Fruit fly (Drosophila melanogaster) whole organism, embryonic: Measurements from ENCODE around the gene Ak3.

ENCODE experiments used
- Adf1 ChIP-seq: fragments of 200-800 bp; sonication (Bioruptor generic); IDR thresholded peaks from 2 replicates; pipeline ENCODE4 v1.3.6; 2022; ENCODE audit warnings: missing biosample characterization, missing genetic modification characterization
- Bdp1 ChIP-seq: fragments of 200-800 bp; sonication (Bioruptor generic); optimal IDR thresholded peaks from 3 replicates; lab custom pipeline; 2016; ENCODE audit warnings: missing biosample characterization, missing genetic modification characterization
- Bteb2 ChIP-seq: fragments of 200-800 bp; sonication (Bioruptor generic); optimal IDR thresholded peaks from 2 replicates; lab custom pipeline; 2016; ENCODE audit warnings: missing biosample characterization, missing genetic modification characterization
- CG11695 ChIP-seq: fragments of 200-800 bp; sonication (Bioruptor generic); IDR thresholded peaks from 3 replicates; pipeline ENCODE4 v1.3.6; 2022; ENCODE audit warnings: missing biosample characterization, missing genetic modification characterization
- CG16813 ChIP-seq: fragments of 200-800 bp; sonication (Bioruptor generic); IDR thresholded peaks from 3 replicates; pipeline ENCODE4 v1.3.6; 2022; ENCODE audit warnings: missing biosample characterization, missing genetic modification characterization; ENCODE audit not compliant: partially characterized antibody
- CG17359 ChIP-seq: fragments of 200-800 bp; sonication (Bioruptor generic); optimal IDR thresholded peaks from 3 replicates; lab custom pipeline; 2018; ENCODE audit warnings: missing biosample characterization, mild to moderate bottlenecking, missing genetic modification characterization, moderate library complexity
- CG1792 ChIP-seq: fragments of 200-800 bp; sonication (Bioruptor generic); optimal IDR thresholded peaks from 2 replicates; lab custom pipeline; 2016; ENCODE audit warnings: missing biosample characterization, missing genetic modification characterization
- CG18619 ChIP-seq: fragments of 200-800 bp; sonication (Bioruptor generic); optimal IDR thresholded peaks from 3 replicates; lab custom pipeline; 2017; ENCODE audit warnings: missing biosample characterization, mild to moderate bottlenecking, missing genetic modification characterization
- CG3163 ChIP-seq: fragments of 200-800 bp; sonication (Bioruptor generic); optimal IDR thresholded peaks from 3 replicates; lab custom pipeline; 2016; ENCODE audit warnings: missing biosample characterization, missing genetic modification characterization
- CG3838 ChIP-seq: fragments of 200-800 bp; sonication (Bioruptor generic); optimal IDR thresholded peaks from 3 replicates; lab custom pipeline; 2016; ENCODE audit warnings: missing biosample characterization, missing genetic modification characterization
- CG4282 ChIP-seq: fragments of 200-800 bp; sonication (Bioruptor generic); optimal IDR thresholded peaks from 2 replicates; lab custom pipeline; 2016; ENCODE audit warnings: missing biosample characterization, missing genetic modification characterization
- CG4617 ChIP-seq: fragments of 200-800 bp; sonication (Bioruptor generic); optimal IDR thresholded peaks from 3 replicates; lab custom pipeline; 2016; ENCODE audit warnings: missing biosample characterization, missing genetic modification characterization, borderline replicate concordance
- CG4730 ChIP-seq: fragments of 200-800 bp; sonication (Bioruptor generic); IDR thresholded peaks from 2 replicates; pipeline ENCODE4 v1.3.6; 2022; ENCODE audit warnings: missing biosample characterization, missing genetic modification characterization
- CG5180 ChIP-seq: fragments of 200-800 bp; sonication (Bioruptor generic); optimal IDR thresholded peaks from 3 replicates; lab custom pipeline; 2017; ENCODE audit warnings: missing biosample characterization, missing genetic modification characterization, mild to moderate bottlenecking, moderate library complexity, missing genetic modification reagents
- CG6175 ChIP-seq: fragments of 200-800 bp; sonication (Bioruptor generic); IDR thresholded peaks from 3 replicates; pipeline ENCODE4 v1.3.6; 2022; ENCODE audit warnings: missing biosample characterization, missing genetic modification characterization
- CG7963 ChIP-seq: fragments of 200-800 bp; sonication (Bioruptor generic); IDR thresholded peaks from 3 replicates; pipeline ENCODE4 v1.3.6; 2022; ENCODE audit warnings: missing biosample characterization, missing genetic modification characterization; ENCODE audit not compliant: partially characterized antibody
- CG8388 ChIP-seq: fragments of 200-800 bp; sonication (Bioruptor generic); optimal IDR thresholded peaks from 2 replicates; lab custom pipeline; 2019; ENCODE audit warnings: missing biosample characterization, mild to moderate bottlenecking, missing genetic modification characterization, moderate library complexity
- CG9797 ChIP-seq: fragments of 200-800 bp; sonication (Bioruptor generic); optimal IDR thresholded peaks from 3 replicates; lab custom pipeline; 2018; ENCODE audit warnings: missing biosample characterization, mild to moderate bottlenecking, missing genetic modification characterization
- CTCF ChIP-seq: fragments of 200-800 bp; sonication (Bioruptor generic); optimal IDR thresholded peaks from 2 replicates; lab custom pipeline; 2017; ENCODE audit warnings: missing biosample characterization, mild to moderate bottlenecking, missing genetic modification characterization, moderate library complexity
- Camta ChIP-seq: fragments of 200-800 bp; sonication (Bioruptor generic); optimal IDR thresholded peaks from 2 replicates; lab custom pipeline; 2016; ENCODE audit warnings: missing biosample characterization, missing genetic modification characterization
- Dek ChIP-seq: fragments of 200-800 bp; sonication (Bioruptor generic); optimal IDR thresholded peaks from 3 replicates; lab custom pipeline; 2019; ENCODE audit warnings: missing biosample characterization, mild to moderate bottlenecking, missing genetic modification characterization, moderate library complexity
- Drgx ChIP-seq: fragments of 200-800 bp; sonication (Bioruptor generic); IDR thresholded peaks from 2 replicates; pipeline ENCODE4 v1.3.6; 2022; ENCODE audit warnings: missing biosample characterization, missing genetic modification characterization
- Fer1 ChIP-seq: fragments of 200-800 bp; sonication (Bioruptor generic); optimal IDR thresholded peaks from 2 replicates; lab custom pipeline; 2017; ENCODE audit warnings: missing biosample characterization, mild to moderate bottlenecking, missing genetic modification characterization
- Fer2 ChIP-seq: fragments of 200-800 bp; sonication (Bioruptor generic); optimal IDR thresholded peaks from 2 replicates; lab custom pipeline; 2018; ENCODE audit warnings: missing biosample characterization, mild to moderate bottlenecking, missing genetic modification characterization, moderate library complexity
- Fer3 ChIP-seq: fragments of 200-800 bp; sonication (Bioruptor generic); optimal IDR thresholded peaks from 2 replicates; lab custom pipeline; 2018; ENCODE audit warnings: missing biosample characterization, mild to moderate bottlenecking, missing genetic modification characterization, moderate library complexity
- Gug ChIP-seq: fragments of 200-800 bp; sonication (Bioruptor generic); IDR thresholded peaks from 4 replicates; pipeline ENCODE4 v1.3.6; 2022; ENCODE audit warnings: missing biosample characterization, missing genetic modification characterization
- Lpt ChIP-seq: fragments of >200 bp; optimal IDR thresholded peaks from 2 replicates; lab custom pipeline; 2018; ENCODE audit warnings: missing biosample characterization, missing genetic modification characterization
- Ravus ChIP-seq: fragments of 200-800 bp; sonication (Bioruptor generic); IDR thresholded peaks from 2 replicates; pipeline ENCODE4 v1.3.6; 2022; ENCODE audit warnings: missing biosample characterization, missing genetic modification characterization
- Side ChIP-seq: fragments of 200-800 bp; sonication (Bioruptor generic); optimal IDR thresholded peaks from 2 replicates; lab custom pipeline; 2016; ENCODE audit warnings: missing biosample characterization, missing genetic modification characterization
- ac ChIP-seq: fragments of 200-800 bp; sonication (Bioruptor generic); optimal IDR thresholded peaks from 3 replicates; lab custom pipeline; 2017; ENCODE audit warnings: missing biosample characterization, mild to moderate bottlenecking, missing genetic modification characterization
- ap ChIP-seq: fragments of 200-800 bp; sonication (Bioruptor generic); IDR thresholded peaks from 2 replicates; pipeline ENCODE4 v1.3.6; 2022; ENCODE audit warnings: missing biosample characterization, missing genetic modification characterization
- ase ChIP-seq: fragments of 200-800 bp; sonication (Bioruptor generic); IDR thresholded peaks from 3 replicates; pipeline ENCODE4 v1.3.6; 2022; ENCODE audit warnings: missing biosample characterization, missing genetic modification characterization
- btn ChIP-seq: fragments of 200-800 bp; sonication (Bioruptor generic); optimal IDR thresholded peaks from 2 replicates; lab custom pipeline; 2016; ENCODE audit warnings: missing biosample characterization, missing genetic modification characterization
- cato ChIP-seq: fragments of 200-800 bp; sonication (Bioruptor generic); optimal IDR thresholded peaks from 2 replicates; lab custom pipeline; 2016; ENCODE audit warnings: missing biosample characterization, missing genetic modification characterization, borderline replicate concordance
- da ChIP-seq: fragments of 200-800 bp; sonication (Bioruptor generic); optimal IDR thresholded peaks from 2 replicates; lab custom pipeline; 2016; ENCODE audit warnings: missing biosample characterization, missing genetic modification characterization
- dan ChIP-seq: fragments of 200-800 bp; sonication (Bioruptor generic); IDR thresholded peaks from 2 replicates; pipeline ENCODE4 v1.3.6; 2022; ENCODE audit warnings: missing biosample characterization, missing genetic modification characterization
- eyg ChIP-seq: fragments of 200-800 bp; sonication (Bioruptor generic); optimal IDR thresholded peaks from 3 replicates; lab custom pipeline; 2016; ENCODE audit warnings: missing biosample characterization, missing genetic modification characterization
- gce ChIP-seq: fragments of 200-800 bp; sonication (Bioruptor generic); IDR thresholded peaks from 3 replicates; pipeline ENCODE4 v1.3.6; 2022; ENCODE audit warnings: missing biosample characterization, missing genetic modification characterization
- lmd ChIP-seq: fragments of 200-800 bp; sonication (Bioruptor generic); IDR thresholded peaks from 2 replicates; pipeline ENCODE4 v1.3.6; 2022; ENCODE audit warnings: missing biosample characterization, missing genetic modification characterization
- pum ChIP-seq: fragments of 200-800 bp; sonication (Bioruptor generic); optimal IDR thresholded peaks from 2 replicates; lab custom pipeline; 2016; ENCODE audit warnings: missing biosample characterization, missing genetic modification characterization
- rib ChIP-seq: fragments of 200-800 bp; sonication (Bioruptor generic); IDR thresholded peaks from 2 replicates; pipeline ENCODE4 v1.3.6; 2022; ENCODE audit warnings: missing biosample characterization, missing genetic modification characterization
- scrt ChIP-seq: fragments of 200-800 bp; sonication (Bioruptor generic); optimal IDR thresholded peaks from 2 replicates; lab custom pipeline; 2018; ENCODE audit warnings: missing biosample characterization, mild to moderate bottlenecking, missing genetic modification characterization, moderate library complexity
- sens ChIP-seq: fragments of 200-800 bp; sonication (Bioruptor generic); peaks from one replicate; lab custom pipeline; 2016; ENCODE audit warnings: missing biosample characterization, missing genetic modification characterization
- sima ChIP-seq: fragments of 200-800 bp; sonication (Bioruptor generic); optimal IDR thresholded peaks from 2 replicates; lab custom pipeline; 2016; ENCODE audit warnings: missing biosample characterization, missing genetic modification characterization
- sna ChIP-seq: fragments of 200-800 bp; sonication (Bioruptor generic); IDR thresholded peaks from 2 replicates; pipeline ENCODE4 v1.3.6; 2022; ENCODE audit warnings: missing biosample characterization, missing genetic modification characterization; ENCODE audit not compliant: partially characterized antibody
- sr ChIP-seq: fragments of 200-800 bp; sonication (Bioruptor generic); IDR thresholded peaks from 3 replicates; pipeline ENCODE4 v1.3.6; 2022; ENCODE audit warnings: missing biosample characterization, missing genetic modification characterization
- sug ChIP-seq: fragments of 200-800 bp; optimal IDR thresholded peaks from 2 replicates; lab custom pipeline; 2019; ENCODE audit warnings: missing biosample characterization, mild to moderate bottlenecking, missing genetic modification characterization, moderate library complexity
- tx ChIP-seq: fragments of 200-800 bp; sonication (Bioruptor generic); optimal IDR thresholded peaks from 2 replicates; lab custom pipeline; 2016; ENCODE audit warnings: missing biosample characterization, missing genetic modification characterization
- vvl ChIP-seq: fragments of 200-800 bp; sonication (Bioruptor generic); IDR thresholded peaks from 2 replicates; pipeline ENCODE4 v1.3.6; 2022; ENCODE audit warnings: missing biosample characterization, missing genetic modification characterization
- wdn ChIP-seq: fragments of 200-800 bp; sonication (Bioruptor generic); IDR thresholded peaks from 2 replicates; pipeline ENCODE4 v1.3.6; 2022; ENCODE audit warnings: missing biosample characterization, missing genetic modification characterization

Ak3 gene

DNA sequence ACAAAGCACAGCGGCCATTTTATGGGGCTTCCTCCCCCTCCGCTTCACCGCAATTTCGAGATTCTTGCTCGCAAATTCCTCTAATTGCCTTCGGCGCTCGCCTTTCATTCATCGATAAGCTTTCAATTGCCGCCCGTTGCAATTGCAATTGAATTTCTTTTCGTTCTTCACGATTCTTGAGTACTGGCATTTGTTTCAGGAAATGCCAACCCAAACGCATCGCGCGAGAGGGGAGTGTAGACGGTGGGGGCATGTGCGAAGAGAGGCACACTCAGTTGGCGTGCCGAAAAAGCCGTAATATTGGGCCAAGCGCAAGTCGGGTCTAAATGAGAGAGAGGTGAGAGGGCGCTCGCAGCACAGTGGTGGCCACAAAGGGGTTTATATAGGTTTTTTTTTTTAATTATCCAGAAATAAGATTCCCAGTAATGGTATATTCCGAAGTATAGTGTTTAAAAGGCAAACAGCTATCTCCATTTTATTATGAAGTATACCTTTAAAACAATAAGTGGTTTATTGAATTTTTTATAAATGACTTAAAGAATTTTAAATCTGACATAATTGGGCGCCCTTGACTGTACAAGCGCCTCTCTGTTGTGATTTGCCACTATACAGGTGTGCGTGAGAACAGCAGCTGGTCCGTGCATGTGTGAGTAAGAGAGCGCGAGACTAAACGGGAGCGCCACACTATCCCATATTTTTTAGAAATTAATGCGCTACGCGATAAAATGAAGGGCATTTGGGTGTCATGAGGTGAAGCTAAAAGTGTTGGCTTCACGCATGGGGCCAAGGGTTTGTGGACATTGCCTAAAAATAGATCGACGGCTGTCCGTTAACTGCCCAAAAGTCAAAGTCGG lies 2.7 kb downstream of the Ak3 start (continued):
- TF ChIP-seq sna (GFP tag; lab: Robert Waterston, UW) (no peak), sug (tag; lab: Kevin White, UChicago) (peak; percentile 88), CG9797 (GFP tag; lab: Kevin White, UChicago) (peak; percentile 27), CG5180 (GFP tag; lab: Kevin White, UChicago) (peak; percentile 70), CG4282 (GFP tag; lab: Kevin White, UChicago) (peak; percentile 66), tx (GFP tag; lab: Kevin White, UChicago) (peak; percentile 71), CG1792 (GFP tag; lab: Kevin White, UChicago) (peak; percentile 72), Fer2 (tag; lab: Kevin White, UChicago) (peak; percentile 76), eyg (GFP tag; lab: Kevin White, UChicago) (peak; percentile 79), btn (peak; percentile 47), Adf1 (GFP tag; lab: Robert Waterston, UW) (peak; percentile 74), CG18619 (GFP tag; lab: Kevin White, UChicago) (peak; percentile 90), CG17359 (peak; percentile 88), Camta (GFP tag; lab: Kevin White, UChicago) (peak; percentile 86), Side (GFP tag; lab: Kevin White, UChicago) (peak; percentile 91), Bdp1 (GFP tag; lab: Kevin White, UChicago) (peak; percentile 60), ap (GFP tag; lab: Robert Waterston, UW) (peak; percentile 77), CG8388 (GFP tag; lab: Kevin White, UChicago) (peak; percentile 84), CG16813 (GFP tag; lab: Robert Waterston, UW) (no peak), sr (0 out of 3 replicates have a peak, but pooled peaks have one; percentile 2), Ravus (GFP tag; lab: Robert Waterston, UW) (peak; percentile 58), Fer1 (peak; percentile 97), CG3163 (GFP tag; lab: Kevin White, UChicago) (peak; percentile 85), CG7963 (GFP tag; lab: Robert Waterston, UW) (no peak), scrt (GFP tag; lab: Kevin White, UChicago) (peak; percentile 87), sima (GFP tag; lab: Kevin White, UChicago) (peak; percentile 29), CTCF (GFP tag; lab: Kevin White, UChicago) (peak; percentile 34), Dek (tag; lab: Kevin White, UChicago) (peak; percentile 86), gce (GFP tag; lab: Robert Waterston, UW) (peak; percentile 56; the same call in 2 of the 3 replicates), Fer3 (tag; lab: Kevin White, UChicago) (peak; percentile 91), ac (GFP tag; lab: Kevin White, UChicago) (peak; percentile 62), Lpt (GFP tag; lab: Kevin White, UChicago) (no peak), rib (GFP tag; lab: Robert Waterston, UW) (peak; percentile 81), pum (peak; percentile 82), Gug (peak; percentile 42; the same call in 3 of the 4 replicates), CG4617 (GFP tag; lab: Kevin White, UChicago) (peak; percentile 36), CG4730 (GFP tag; lab: Robert Waterston, UW) (peak; percentile 76), CG3838 (GFP tag; lab: Kevin White, UChicago) (peak; percentile 65), CG11695 (GFP tag; lab: Robert Waterston, UW) (peak; percentile 85), sens (peak; percentile 98), ase (GFP tag; lab: Robert Waterston, UW) (peak; percentile 84), cato (GFP tag; lab: Kevin White, UChicago) (peak; percentile 57), Bteb2 (GFP tag; lab: Kevin White, UChicago) (peak; percentile 88), dan (no peak), da (GFP tag; lab: Kevin White, UChicago) (peak; percentile 64), vvl (GFP tag; lab: Robert Waterston, UW) (peak; percentile 94), wdn (GFP tag; lab: Robert Waterston, UW) (peak; percentile 91), CG6175 (no peak; the same call in 2 of the 3 replicates), lmd (GFP tag; lab: Robert Waterston, UW) (peak; percentile 91), Drgx (peak; percentile 94)
